Fruit fly (Drosophila melanogaster): ENCODE data around the gene CG4558.

The CG4558 gene

dm6 chrX:6863289-6863938 lies 13.8 kb downstream of the CG4558 start, which contains the start of gene CG43736 (continued):
- TF ChIP-seq chm (GFP tag; IDR thresholded peaks at IDR 0.05) (peak; percentile 13; the same call in 1 of the 2 replicates), jigr1 (GFP tag; IDR thresholded peaks at IDR 0.05) (peak; percentile 75; the same call in 1 of the 3 replicates), HHEX (GFP tag; optimal IDR thresholded peaks at IDR 0.05) (peak; percentile 96), CG30403 (GFP tag; optimal IDR thresholded peaks at IDR 0.05) (peak; percentile 97), CG17802 (tag; optimal IDR thresholded peaks at IDR 0.05) (peak; percentile 75), CG18262 (tag; optimal IDR thresholded peaks at IDR 0.05) (peak; percentile 98), sr (GFP tag; IDR thresholded peaks at IDR 0.05) (peak; percentile 46; the same call in 1 of the 3 replicates), Xrp1 (GFP tag; IDR thresholded peaks at IDR 0.05) (peak; percentile 91), pan (optimal IDR thresholded peaks at IDR 0.05) (no peak), pan (GFP tag; optimal IDR thresholded peaks at IDR 0.05 in 1 of 2, IDR thresholded peaks at IDR 0.05 in 1 of 2) (peak in 1 of 2 experiments; percentile 90), lov (optimal IDR thresholded peaks at IDR 0.05) (no peak), lov (GFP tag; IDR thresholded peaks at IDR 0.05) (0 out of 3 replicates have a peak, but pooled peaks have one; percentile 66), CG12942 (GFP tag; optimal IDR thresholded peaks at IDR 0.05) (peak; percentile 91), NC2α (GFP tag; optimal IDR thresholded peaks at IDR 0.05) (peak; percentile 78), Ada2b (GFP tag; IDR thresholded peaks at IDR 0.05) (peak; percentile 89), lola (GFP tag; optimal IDR thresholded peaks at IDR 0.05) (peak in 1 of 3 experiments; percentile 95), CG6813 (GFP tag; optimal IDR thresholded peaks at IDR 0.05) (peak; percentile 94), CG7271 (tag; optimal IDR thresholded peaks at IDR 0.05) (peak; percentile 65), CG11560 (tag; IDR thresholded peaks at IDR 0.05) (peak; percentile 74), HLH3B (GFP tag; IDR thresholded peaks at IDR 0.05) (peak; percentile 89), gsb (GFP tag; IDR thresholded peaks at IDR 0.05) (peak; percentile 76), CHES-1-like (GFP tag; optimal IDR thresholded peaks at IDR 0.05) (peak; percentile 88), Bdp1 (GFP tag; optimal IDR thresholded peaks at IDR 0.05) (peak; percentile 83), wor (GFP tag; IDR thresholded peaks at IDR 0.05) (peak; percentile 88), CG5953 (GFP tag; IDR thresholded peaks at IDR 0.05) (peak; percentile 70), CG4820 (GFP tag; optimal IDR thresholded peaks at IDR 0.05) (peak; percentile 94), Gug (GFP tag; IDR thresholded peaks at IDR 0.05) (peak; percentile 86), CG3838 (GFP tag; optimal IDR thresholded peaks at IDR 0.05) (peak; percentile 69), CG11695 (GFP tag; IDR thresholded peaks at IDR 0.05) (peak; percentile 93), CG9797 (GFP tag; optimal IDR thresholded peaks at IDR 0.05) (peak; percentile 35), pfk (GFP tag; optimal IDR thresholded peaks at IDR 0.05) (no peak), jing (GFP tag; optimal IDR thresholded peaks at IDR 0.05) (peak; percentile 92), CG17568 (GFP tag; optimal IDR thresholded peaks at IDR 0.05) (peak; percentile 87), Sox100B (GFP tag; optimal IDR thresholded peaks at IDR 0.05) (peak; percentile 98), twi (tag; optimal IDR thresholded peaks at IDR 0.05) (peak; percentile 91), PHDP (tag; optimal IDR thresholded peaks at IDR 0.05) (peak; percentile 97), org-1 (GFP tag; optimal IDR thresholded peaks at IDR 0.05) (peak; percentile 94), CG11504 (tag; optimal IDR thresholded peaks at IDR 0.05) (peak; percentile 98), Jarid2 (GFP tag; optimal IDR thresholded peaks at IDR 0.05) (peak; percentile 83), Vsx1 (GFP tag; optimal IDR thresholded peaks at IDR 0.05) (peak; percentile 91), bigmax (GFP tag; optimal IDR thresholded peaks at IDR 0.05) (peak; percentile 48), CG4282 (GFP tag; optimal IDR thresholded peaks at IDR 0.05) (peak; percentile 53), ERR (GFP tag; optimal IDR thresholded peaks at IDR 0.05) (peak; percentile 75), insv (GFP tag; optimal IDR thresholded peaks at IDR 0.05) (peak in 1 of 2 experiments; percentile 67), run (tag; optimal IDR thresholded peaks at IDR 0.05) (peak; percentile 93), CG15479 (GFP tag; optimal IDR thresholded peaks at IDR 0.05) (no peak), luna (GFP tag; optimal IDR thresholded peaks at IDR 0.05) (peak; percentile 83), dysf (GFP tag; IDR thresholded peaks at IDR 0.05) (peak; percentile 94), ase (GFP tag; IDR thresholded peaks at IDR 0.05) (peak; percentile 86), p53 (GFP tag; optimal IDR thresholded peaks at IDR 0.05) (peak; percentile 59)

Measured in whole organism, embryonic.